Worm (Caenorhabditis elegans) whole organism, L2 larva: ENCODE results near the gene Y75B8A.31.

Experiments used
- C34F6.9 ChIP-seq: fragments of 150-350 bp; optimal IDR thresholded peaks from 2 replicates; lab custom pipeline; 2014; ENCODE audit warnings: missing biosample characterization, missing genetic modification characterization
- F13H6.1 ChIP-seq: sonication (generic microtip); optimal IDR thresholded peaks from 2 replicates; lab custom pipeline; 2016; ENCODE audit warnings: missing genetic modification characterization, missing compliant biosample characterization
- R02D3.7 ChIP-seq: fragments of 150-350 bp; optimal IDR thresholded peaks from 2 replicates; lab custom pipeline; 2014; ENCODE audit warnings: missing biosample characterization, missing genetic modification characterization
- Y55F3AM.14 ChIP-seq: fragments of 200-800 bp; sonication (Bioruptor generic); optimal IDR thresholded peaks from 2 replicates; lab custom pipeline; 2018; ENCODE audit warnings: mild to moderate bottlenecking, missing genetic modification characterization, missing compliant biosample characterization
- ZK546.5 ChIP-seq: sonication (generic microtip); optimal IDR thresholded peaks from 2 replicates; lab custom pipeline; 2017; ENCODE audit warnings: missing biosample characterization, missing genetic modification characterization
- alr-1 ChIP-seq: fragments of 150-350 bp; optimal IDR thresholded peaks from 2 replicates; lab custom pipeline; 2014; ENCODE audit warnings: missing biosample characterization, missing genetic modification characterization
- aly-2 ChIP-seq: fragments of 150-350 bp; optimal IDR thresholded peaks from 2 replicates; lab custom pipeline; 2014; ENCODE audit warnings: missing biosample characterization, missing genetic modification characterization
- ama-1 ChIP-seq: fragments of 150-350 bp; optimal IDR thresholded peaks from 2 replicates; lab custom pipeline; 2018; ENCODE audit warnings: inconsistent platforms
- blmp-1 ChIP-seq: sonication (generic microtip); optimal IDR thresholded peaks from 2 replicates; lab custom pipeline; 2017; ENCODE audit warnings: missing genetic modification characterization, mild to moderate bottlenecking, missing compliant biosample characterization, antibody characterized with exemption, moderate library complexity; ENCODE audit not compliant: insufficient read depth
- ceh-16 ChIP-seq: fragments of 150-350 bp; optimal IDR thresholded peaks from 2 replicates; lab custom pipeline; 2014; ENCODE audit warnings: missing biosample characterization, missing genetic modification characterization
- ceh-82 ChIP-seq: fragments of 150-350 bp; optimal IDR thresholded peaks from 2 replicates; lab custom pipeline; 2014; ENCODE audit warnings: missing biosample characterization, missing genetic modification characterization
- crh-2 ChIP-seq: sonication (generic microtip); optimal IDR thresholded peaks from 2 replicates; lab custom pipeline; 2017; ENCODE audit warnings: missing biosample characterization, missing genetic modification characterization
- dmd-4 ChIP-seq: sonication (generic microtip); optimal IDR thresholded peaks from 2 replicates; lab custom pipeline; 2017; ENCODE audit warnings: missing biosample characterization, missing genetic modification characterization
- egl-27 ChIP-seq: sonication (generic microtip); optimal IDR thresholded peaks from 3 replicates; lab custom pipeline; 2017; ENCODE audit warnings: missing biosample characterization, missing genetic modification reagents, missing genetic modification characterization
- elt-1 ChIP-seq: fragments of 150-350 bp; optimal IDR thresholded peaks from 2 replicates; lab custom pipeline; 2014; ENCODE audit warnings: missing biosample characterization, missing genetic modification characterization
- elt-3 ChIP-seq: sonication (generic microtip); optimal IDR thresholded peaks from 2 replicates; lab custom pipeline; 2017; ENCODE audit warnings: missing biosample characterization, missing genetic modification characterization
- fos-1 ChIP-seq: fragments of 150-350 bp; optimal IDR thresholded peaks from 2 replicates; lab custom pipeline; 2014; ENCODE audit warnings: missing biosample characterization, missing genetic modification characterization
- gmeb-1 ChIP-seq: fragments of 150-350 bp; optimal IDR thresholded peaks from 2 replicates; lab custom pipeline; 2014; ENCODE audit warnings: missing biosample characterization, missing genetic modification characterization
- lin-11 ChIP-seq: fragments of 150-350 bp; sonication (generic microtip); optimal IDR thresholded peaks from 2 replicates; lab custom pipeline; 2014; ENCODE audit warnings: missing biosample characterization, missing genetic modification characterization, inconsistent platforms, mixed read lengths
- lin-13 ChIP-seq: fragments of 150-350 bp; optimal IDR thresholded peaks from 2 replicates; lab custom pipeline; 2014; ENCODE audit warnings: missing biosample characterization, missing genetic modification reagents, missing genetic modification characterization
- lin-39 ChIP-seq: fragments of 150-350 bp; optimal IDR thresholded peaks from 2 replicates; lab custom pipeline; 2014; ENCODE audit warnings: missing biosample characterization, missing genetic modification reagents, missing genetic modification characterization
- lsy-2 ChIP-seq, 2 experiments: fragments of 150-350 bp in 1 of 2; sonication (generic microtip) in 1 of 2; optimal IDR thresholded peaks; 2 replicates each; lab custom pipeline; 2014 to 2017; ENCODE audit warnings: missing biosample characterization in 2 of 2, missing genetic modification characterization in 2 of 2
- mab-5 ChIP-seq: fragments of 150-350 bp; optimal IDR thresholded peaks from 2 replicates; lab custom pipeline; 2014; ENCODE audit warnings: missing biosample characterization, missing genetic modification characterization
- mbf-1 ChIP-seq: sonication (generic microtip); optimal IDR thresholded peaks from 2 replicates; lab custom pipeline; 2017; ENCODE audit warnings: missing biosample characterization, missing genetic modification characterization
- mdl-1 ChIP-seq, 2 experiments: fragments of 150-350 bp in 1 of 2; sonication (generic microtip) in 1 of 2; optimal IDR thresholded peaks; 2 replicates each; lab custom pipeline; 2017; ENCODE audit warnings: missing biosample characterization in 2 of 2, missing genetic modification characterization in 2 of 2
- nhr-10 ChIP-seq: sonication (generic microtip); optimal IDR thresholded peaks from 2 replicates; lab custom pipeline; 2017; ENCODE audit warnings: missing biosample characterization, missing genetic modification characterization
- nhr-11 ChIP-seq: fragments of 150-350 bp; optimal IDR thresholded peaks from 2 replicates; lab custom pipeline; 2014; ENCODE audit warnings: missing biosample characterization, missing genetic modification characterization
- nhr-12 ChIP-seq: fragments of 150-350 bp; optimal IDR thresholded peaks from 2 replicates; lab custom pipeline; 2014; ENCODE audit warnings: missing biosample characterization, missing genetic modification characterization
- nhr-129 ChIP-seq: fragments of 150-350 bp; optimal IDR thresholded peaks from 2 replicates; lab custom pipeline; 2014; ENCODE audit warnings: missing biosample characterization, missing genetic modification characterization
- nhr-21 ChIP-seq: fragments of 150-350 bp; optimal IDR thresholded peaks from 2 replicates; lab custom pipeline; 2014; ENCODE audit warnings: missing biosample characterization, missing genetic modification characterization
- nhr-23 ChIP-seq: fragments of 150-350 bp; optimal IDR thresholded peaks from 2 replicates; lab custom pipeline; 2014; ENCODE audit warnings: missing biosample characterization, missing genetic modification reagents, missing genetic modification characterization
- nhr-237 ChIP-seq: fragments of 150-350 bp; optimal IDR thresholded peaks from 2 replicates; lab custom pipeline; 2014; ENCODE audit warnings: missing biosample characterization, missing genetic modification characterization
- nhr-25 ChIP-seq: fragments of 150-350 bp; sonication (generic microtip); optimal IDR thresholded peaks from 3 replicates; lab custom pipeline; 2014; ENCODE audit warnings: missing biosample characterization, missing genetic modification characterization
- nhr-6 ChIP-seq: fragments of 150-350 bp; optimal IDR thresholded peaks from 2 replicates; lab custom pipeline; 2014; ENCODE audit warnings: missing biosample characterization, missing genetic modification characterization
- nhr-77 ChIP-seq: fragments of 150-350 bp; optimal IDR thresholded peaks from 2 replicates; lab custom pipeline; 2014; ENCODE audit warnings: missing biosample characterization, missing genetic modification characterization
- peb-1 ChIP-seq: fragments of 150-350 bp; optimal IDR thresholded peaks from 2 replicates; lab custom pipeline; 2014; ENCODE audit warnings: missing biosample characterization, missing genetic modification characterization
- sem-4 ChIP-seq: fragments of 150-350 bp; optimal IDR thresholded peaks from 2 replicates; lab custom pipeline; 2014; ENCODE audit warnings: missing biosample characterization, missing genetic modification reagents, missing genetic modification characterization
- skn-1 ChIP-seq: sonication (generic microtip); optimal IDR thresholded peaks from 2 replicates; lab custom pipeline; 2017; ENCODE audit warnings: missing biosample characterization, missing genetic modification characterization
- sma-3 ChIP-seq: sonication (generic microtip); optimal IDR thresholded peaks from 2 replicates; lab custom pipeline; 2016; ENCODE audit warnings: missing genetic modification reagents, missing genetic modification characterization, missing compliant biosample characterization
- sma-9 ChIP-seq, 2 experiments: fragments of 150-350 bp in 1 of 2; sonication (generic microtip) in 1 of 2; optimal IDR thresholded peaks; 2 replicates each; lab custom pipeline; 2014 to 2016; ENCODE audit warnings: missing genetic modification characterization in 2 of 2, mild to moderate bottlenecking in 1 of 2, missing biosample characterization in 1 of 2, missing compliant biosample characterization in 1 of 2, missing genetic modification reagents in 1 of 2, moderate library complexity in 1 of 2
- snpc-4 ChIP-seq: fragments of 150-350 bp; optimal IDR thresholded peaks from 2 replicates; lab custom pipeline; 2014; ENCODE audit warnings: missing biosample characterization, missing genetic modification characterization
- unc-39 ChIP-seq: fragments of 150-350 bp; optimal IDR thresholded peaks from 2 replicates; lab custom pipeline; 2014; ENCODE audit warnings: missing biosample characterization, missing genetic modification characterization
- unc-55 ChIP-seq: fragments of 150-350 bp; sonication (generic microtip); optimal IDR thresholded peaks from 3 replicates; lab custom pipeline; 2014; ENCODE audit warnings: missing biosample characterization, missing genetic modification reagents, missing genetic modification characterization
- unc-62 ChIP-seq: fragments of 150-350 bp; optimal IDR thresholded peaks from 2 replicates; lab custom pipeline; 2014; ENCODE audit warnings: missing biosample characterization, missing genetic modification reagents, missing genetic modification characterization
- zag-1 ChIP-seq: fragments of 150-350 bp; optimal IDR thresholded peaks from 2 replicates; lab custom pipeline; 2014; ENCODE audit warnings: missing biosample characterization, missing genetic modification characterization
- ztf-1 ChIP-seq: fragments of 200-800 bp; sonication (Bioruptor generic); conservative IDR thresholded peaks from 2 replicates; pipeline ENCODE4 v1.3.6; 2022; ENCODE audit warnings: missing genetic modification characterization, missing compliant biosample characterization
- ztf-11 ChIP-seq: sonication (generic microtip); optimal IDR thresholded peaks from 2 replicates; lab custom pipeline; 2017; ENCODE audit warnings: missing biosample characterization, missing genetic modification characterization
- ztf-4 ChIP-seq: fragments of 150-350 bp; optimal IDR thresholded peaks from 2 replicates; lab custom pipeline; 2014; ENCODE audit warnings: missing biosample characterization, missing genetic modification characterization

The Y75B8A.31 gene

ce11 chrIII:12351301-12351700 is at the start of gene Y75B8A.31, which contains the start of gene pph-4.1:
Y75B8A.31 (plus strand) TSS chrIII:12351642.
pph-4.1 (minus strand) TSS chrIII:12351336.
- TF ChIP-seq ztf-4 (tag; lab: Kevin White, UChicago): peak; percentile 26
- no peak for TF ChIP-seq unc-62 (GFP tag; lab: Kevin White, UChicago)
- TF ChIP-seq snpc-4 (tag; lab: Kevin White, UChicago): peak; percentile 65
- peak; percentile 90 for TF ChIP-seq sma-3 (GFP tag; lab: Kevin White, UChicago)
- TF ChIP-seq aly-2 (tag; lab: Kevin White, UChicago): no peak
- peak; percentile 61 for TF ChIP-seq nhr-21 (tag; lab: Kevin White, UChicago)
- peak; percentile 89 for TF ChIP-seq lin-13 (GFP tag; lab: Kevin White, UChicago)
- no peak for TF ChIP-seq unc-39 (tag; lab: Kevin White, UChicago)
- peak; percentile 35 for TF ChIP-seq egl-27 (tag; lab: Kevin White, UChicago)
- peak; percentile 86 for TF ChIP-seq F13H6.1 (tag; lab: Kevin White, UChicago)
- peak; percentile 71 for TF ChIP-seq lin-11
- TF ChIP-seq nhr-25 (tag; lab: Kevin White, UChicago): peak; percentile 85
- no peak for TF ChIP-seq ceh-82 (tag; lab: Kevin White, UChicago)
- no peak for TF ChIP-seq elt-1 (tag; lab: Kevin White, UChicago)
- no peak for TF ChIP-seq zag-1 (tag; lab: Kevin White, UChicago)
- TF ChIP-seq mab-5 (tag; lab: Kevin White, UChicago): peak; percentile 49
- no peak for TF ChIP-seq nhr-23 (tag; lab: Kevin White, UChicago)
- no peak for TF ChIP-seq nhr-11 (tag; lab: Kevin White, UChicago)
- TF ChIP-seq nhr-12 (tag; lab: Kevin White, UChicago): no peak
- no peak for TF ChIP-seq peb-1 (tag; lab: Kevin White, UChicago)
- TF ChIP-seq unc-55 (GFP tag; lab: Kevin White, UChicago): peak; percentile 93
- no peak for TF ChIP-seq ama-1 (lab: Kevin White, UChicago)
- TF ChIP-seq nhr-237 (tag; lab: Kevin White, UChicago): no peak
- TF ChIP-seq ZK546.5: peak; percentile 28
- peak; percentile 86 for TF ChIP-seq gmeb-1 (tag; lab: Kevin White, UChicago)
- TF ChIP-seq lsy-2 (tag; optimal IDR thresholded peaks at IDR 0.05; lab: Kevin White, UChicago): peak; percentile 75 to 91
- no peak for TF ChIP-seq mbf-1 (tag; lab: Kevin White, UChicago)
- peak; percentile 32 for TF ChIP-seq nhr-129 (tag; lab: Kevin White, UChicago)
- TF ChIP-seq nhr-6 (tag; lab: Kevin White, UChicago): peak; percentile 57
- no peak for TF ChIP-seq nhr-10 (tag; lab: Kevin White, UChicago)
- peak; percentile 78 for TF ChIP-seq crh-2 (tag; lab: Kevin White, UChicago)
- TF ChIP-seq sma-9 (GFP tag; optimal IDR thresholded peaks at IDR 0.05; lab: Kevin White, UChicago): peak; percentile 87
- no peak for TF ChIP-seq sma-9 (tag; optimal IDR thresholded peaks at IDR 0.05; lab: Kevin White, UChicago)
- no peak for TF ChIP-seq Y55F3AM.14 (GFP tag; lab: Kevin White, UChicago)
- TF ChIP-seq ztf-11 (tag; lab: Kevin White, UChicago): no peak
- no peak for TF ChIP-seq lin-39 (tag; lab: Kevin White, UChicago)
- TF ChIP-seq R02D3.7 (tag; lab: Kevin White, UChicago): no peak
- no peak for TF ChIP-seq ztf-1
- TF ChIP-seq ceh-16 (tag; lab: Kevin White, UChicago): no peak
- no peak for TF ChIP-seq nhr-77 (tag; lab: Kevin White, UChicago)
- peak; percentile 30 for TF ChIP-seq skn-1 (tag; lab: Kevin White, UChicago)
- peak; percentile 69 for TF ChIP-seq fos-1
- no peak for TF ChIP-seq alr-1 (tag; lab: Kevin White, UChicago)
- TF ChIP-seq C34F6.9 (tag; lab: Kevin White, UChicago): peak; percentile 93
- TF ChIP-seq elt-3 (tag; lab: Kevin White, UChicago): no peak
- TF ChIP-seq sem-4 (tag; lab: Kevin White, UChicago): peak; percentile 94
- TF ChIP-seq mdl-1 (tag; optimal IDR thresholded peaks at IDR 0.05; lab: Kevin White, UChicago): peak in 1 of 2 experiments; percentile 5
- peak; percentile 11 for TF ChIP-seq blmp-1 (tag; lab: Kevin White, UChicago)
- TF ChIP-seq dmd-4 (tag; lab: Kevin White, UChicago): no peak
